Worm (Caenorhabditis elegans) whole organism, L1 larva: Measurements from ENCODE around the gene Y49F6B.19.
"Not testable (repeated sequence)": the region's sequence is repeated elsewhere in the genome, so short reads cannot be mapped to it uniquely, and the experiment has no call there.

ENCODE experiments used
- C04F5.9 ChIP-seq: sonication (generic microtip); optimal IDR thresholded peaks from 2 replicates; lab custom pipeline; 2016; ENCODE audit warnings: missing genetic modification characterization, missing compliant biosample characterization
- F16B12.6 ChIP-seq: fragments of 150-350 bp; optimal IDR thresholded peaks from 2 replicates; lab custom pipeline; 2014; ENCODE audit warnings: missing biosample characterization, missing genetic modification characterization
- ama-1 ChIP-seq: fragments of 150-350 bp; optimal IDR thresholded peaks from 2 replicates; lab custom pipeline; 2014
- blmp-1 ChIP-seq: fragments of 150-350 bp; optimal IDR thresholded peaks from 2 replicates; lab custom pipeline; 2014; ENCODE audit warnings: missing biosample characterization, missing genetic modification characterization
- ceh-8 ChIP-seq: fragments of 200-800 bp; sonication (Bioruptor generic); optimal IDR thresholded peaks from 2 replicates; lab custom pipeline; 2018; ENCODE audit warnings: mild to moderate bottlenecking, missing genetic modification characterization, moderate library complexity, missing compliant biosample characterization
- ceh-88 ChIP-seq: fragments of 200-800 bp; sonication (Bioruptor generic); IDR thresholded peaks from 2 replicates; pipeline ENCODE4 v1.3.6; 2022; ENCODE audit warnings: missing genetic modification characterization, missing compliant biosample characterization
- dsc-1 ChIP-seq: sonication (generic microtip); optimal IDR thresholded peaks from 2 replicates; lab custom pipeline; 2016; ENCODE audit warnings: mild to moderate bottlenecking, missing genetic modification characterization, missing compliant biosample characterization
- efl-1 ChIP-seq, 4 experiments: fragments of 150-350 bp; optimal IDR thresholded peaks in 3 of 4; peaks in 1 of 4; 1 replicate in 1 of 4; 2 replicates in 3 of 4; lab custom pipeline; 2014; ENCODE audit warnings: missing biosample characterization in 2 of 4, missing genetic modification characterization in 2 of 4, missing genetic modification reagents in 2 of 4
- elt-2 ChIP-seq: sonication (generic microtip); optimal IDR thresholded peaks from 2 replicates; lab custom pipeline; 2016; ENCODE audit warnings: missing genetic modification characterization, mild to moderate bottlenecking, inconsistent platforms, missing compliant biosample characterization, missing genetic modification reagents
- elt-3 ChIP-seq, 6 experiments: fragments of 150-350 bp in 1 of 6; sonication (generic microtip); optimal IDR thresholded peaks; 2 replicates each; lab custom pipeline; 2017 to 2018; ENCODE audit warnings: missing biosample characterization in 6 of 6, missing genetic modification characterization in 6 of 6, inconsistent platforms in 1 of 6
- ets-5 ChIP-seq: fragments of 200-800 bp; sonication (Bioruptor generic); IDR thresholded peaks from 2 replicates; pipeline ENCODE4 v1.3.6; 2022; ENCODE audit warnings: missing genetic modification characterization, missing compliant biosample characterization
- fkh-10 ChIP-seq: sonication (generic microtip); optimal IDR thresholded peaks from 2 replicates; lab custom pipeline; 2017; ENCODE audit warnings: missing biosample characterization, missing genetic modification reagents, missing genetic modification characterization
- fkh-4 ChIP-seq: sonication (generic microtip); optimal IDR thresholded peaks from 2 replicates; lab custom pipeline; 2016; ENCODE audit warnings: missing compliant biosample characterization, missing genetic modification characterization, borderline replicate concordance
- fkh-8 ChIP-seq: sonication (generic microtip); optimal IDR thresholded peaks from 2 replicates; lab custom pipeline; 2016; ENCODE audit warnings: mild to moderate bottlenecking, missing genetic modification characterization, missing compliant biosample characterization
- fos-1 ChIP-seq: fragments of 150-350 bp; optimal IDR thresholded peaks from 2 replicates; lab custom pipeline; 2014; ENCODE audit warnings: missing biosample characterization, missing genetic modification characterization
- isw-1 ChIP-seq: fragments of 200-800 bp; sonication (Bioruptor generic); IDR thresholded peaks from 2 replicates; pipeline ENCODE4 v1.3.6; 2022; ENCODE audit warnings: missing genetic modification characterization, missing compliant biosample characterization
- lin-35 ChIP-seq, 2 experiments: fragments of 150-350 bp; optimal IDR thresholded peaks; 2 replicates each; lab custom pipeline; 2014; ENCODE audit warnings: missing biosample characterization in 2 of 2, missing genetic modification characterization in 2 of 2, missing genetic modification reagents in 2 of 2
- lin-39 ChIP-seq: fragments of 150-350 bp; optimal IDR thresholded peaks from 2 replicates; lab custom pipeline; 2014; ENCODE audit warnings: missing biosample characterization, missing genetic modification reagents, missing genetic modification characterization
- lir-3 ChIP-seq: sonication (generic microtip); optimal IDR thresholded peaks from 2 replicates; lab custom pipeline; 2016; ENCODE audit warnings: mild to moderate bottlenecking, missing genetic modification characterization, moderate library complexity, missing compliant biosample characterization; ENCODE audit not compliant: poor library complexity
- lsy-2 ChIP-seq, 2 experiments: fragments of 150-350 bp; optimal IDR thresholded peaks; 2 replicates each; lab custom pipeline; 2014; ENCODE audit warnings: missing biosample characterization in 2 of 2, missing genetic modification characterization in 2 of 2
- mep-1 ChIP-seq: fragments of 150-350 bp; optimal IDR thresholded peaks from 2 replicates; lab custom pipeline; 2014; ENCODE audit warnings: missing biosample characterization, missing genetic modification characterization
- nhr-19 ChIP-seq: fragments of 200-800 bp; sonication (Bioruptor generic); conservative IDR thresholded peaks from 2 replicates; pipeline ENCODE4 v1.3.6; 2022; ENCODE audit warnings: missing genetic modification characterization, missing compliant biosample characterization
- nhr-28 ChIP-seq: fragments of 150-350 bp; optimal IDR thresholded peaks from 2 replicates; lab custom pipeline; 2014; ENCODE audit warnings: missing biosample characterization, missing genetic modification characterization
- nhr-77 ChIP-seq: fragments of 150-350 bp; optimal IDR thresholded peaks from 2 replicates; lab custom pipeline; 2014; ENCODE audit warnings: missing biosample characterization, missing genetic modification characterization
- nhr-84 ChIP-seq: sonication (generic microtip); optimal IDR thresholded peaks from 2 replicates; lab custom pipeline; 2017; ENCODE audit warnings: missing biosample characterization, missing genetic modification characterization
- pax-3 ChIP-seq: fragments of 200-800 bp; sonication (Bioruptor generic); optimal IDR thresholded peaks from 2 replicates; lab custom pipeline; 2018; ENCODE audit warnings: mild to moderate bottlenecking, missing genetic modification characterization, moderate library complexity, missing compliant biosample characterization
- rnt-1 ChIP-seq: sonication (generic microtip); optimal IDR thresholded peaks from 2 replicates; lab custom pipeline; 2016; ENCODE audit warnings: mild to moderate bottlenecking, missing genetic modification characterization, moderate library complexity, missing compliant biosample characterization
- skn-1 ChIP-seq: fragments of 150-350 bp; optimal IDR thresholded peaks from 2 replicates; lab custom pipeline; 2014; ENCODE audit warnings: missing biosample characterization, missing genetic modification characterization
- snpc-4 ChIP-seq: fragments of 150-350 bp; optimal IDR thresholded peaks from 2 replicates; lab custom pipeline; 2014; ENCODE audit warnings: missing biosample characterization, missing genetic modification characterization
- snu-23 ChIP-seq: sonication (generic microtip); optimal IDR thresholded peaks from 2 replicates; lab custom pipeline; 2016; ENCODE audit warnings: missing genetic modification characterization, missing compliant biosample characterization
- tbx-2 ChIP-seq: sonication (generic microtip); optimal IDR thresholded peaks from 2 replicates; lab custom pipeline; 2016; ENCODE audit warnings: missing genetic modification characterization, missing compliant biosample characterization
- tlp-1 ChIP-seq: fragments of 150-350 bp; optimal IDR thresholded peaks from 2 replicates; lab custom pipeline; 2014; ENCODE audit warnings: missing biosample characterization, missing genetic modification characterization
- unc-130 ChIP-seq: fragments of 150-350 bp; optimal IDR thresholded peaks from 2 replicates; lab custom pipeline; 2017; ENCODE audit warnings: missing biosample characterization, missing genetic modification characterization, inconsistent platforms
- unc-98 ChIP-seq: fragments of 200-800 bp; sonication (Bioruptor generic); IDR thresholded peaks from 2 replicates; pipeline ENCODE4 v1.3.6; 2022; ENCODE audit warnings: missing genetic modification characterization, missing compliant biosample characterization
- zag-1 ChIP-seq: fragments of 150-350 bp; optimal IDR thresholded peaks from 2 replicates; lab custom pipeline; 2014; ENCODE audit warnings: missing biosample characterization, missing genetic modification characterization

Y49F6B.19 gene

ce11 chrII:3472817-3473216, 39.3 kb downstream of the Y49F6B.19 start, which contains the start of gene Y49F6B.6:
TSS of gene Y49F6B.6 (plus strand) at chrII:3473117.
- TF ChIP-seq pax-3 (tag; lab: Kevin White, UChicago) (no peak), skn-1 (no peak), fkh-10 (GFP tag; lab: Kevin White, UChicago) (no peak), unc-98 (no peak), nhr-77 (tag; lab: Kevin White, UChicago) (no peak), nhr-19 (no peak), lin-39 (tag; lab: Kevin White, UChicago) (no peak), snu-23 (GFP tag; lab: Kevin White, UChicago) (no peak), lin-35 (GFP tag; optimal IDR thresholded peaks at IDR 0.05; lab: Kevin White, UChicago) (no peak), ets-5 (GFP tag; lab: Robert Waterston, UW) (no peak), ceh-8 (GFP tag; lab: Kevin White, UChicago) (no peak), C04F5.9 (tag; lab: Kevin White, UChicago) (no peak)

ce11 chrII:3472316-3472715, 39.8 kb downstream of the Y49F6B.19 start, which contains the start of gene Y49F6B.12:
TSS of gene Y49F6B.12 (minus strand) at chrII:3472416.
- TF ChIP-seq rnt-1 (tag; lab: Kevin White, UChicago): no peak
- no peak for TF ChIP-seq lir-3
- no peak for TF ChIP-seq C04F5.9 (tag; lab: Kevin White, UChicago)
- TF ChIP-seq unc-98: no peak
- no peak for TF ChIP-seq lin-35 (GFP tag; optimal IDR thresholded peaks at IDR 0.05; lab: Kevin White, UChicago)
- TF ChIP-seq fos-1 (tag; lab: Kevin White, UChicago): no peak
- no peak for TF ChIP-seq ceh-88

- TF ChIP-seq efl-1 (optimal IDR thresholded peaks at IDR 0.05; lab: Kevin White, UChicago): no peak
- peak in 1 of 2 experiments; percentile 47 for TF ChIP-seq efl-1 (GFP tag; optimal IDR thresholded peaks at IDR 0.05 in 1 of 2; lab: Kevin White, UChicago)
- TF ChIP-seq elt-2 (tag; lab: Kevin White, UChicago): no peak
Measured at ce11 chrII:3471603-3472002, 40.5 kb downstream of the Y49F6B.19 start, which contains the start of gene Y49F6B.13. TSS of gene Y49F6B.13 (minus strand) at chrII:3471703.

ce11 chrII:3470549-3470948, 41.6 kb downstream of the Y49F6B.19 start, which contains the start of gene Y49F6B.20:
TSS of gene Y49F6B.20 (minus strand) at chrII:3470649.
- no peak for TF ChIP-seq zag-1 (tag; lab: Kevin White, UChicago)
- no peak for TF ChIP-seq isw-1
- TF ChIP-seq nhr-28 (tag; lab: Kevin White, UChicago): no peak
- no peak for TF ChIP-seq elt-3 (tag; optimal IDR thresholded peaks at IDR 0.05; lab: Kevin White, UChicago)
- no peak for TF ChIP-seq fkh-4 (tag; lab: Kevin White, UChicago)
- no peak for TF ChIP-seq snpc-4 (tag; lab: Kevin White, UChicago)
- no peak for TF ChIP-seq unc-130 (tag; lab: Kevin White, UChicago)
- no peak for TF ChIP-seq dsc-1 (tag; lab: Kevin White, UChicago)
- TF ChIP-seq mep-1: no peak
- TF ChIP-seq C04F5.9 (tag; lab: Kevin White, UChicago): no peak
- no peak for TF ChIP-seq blmp-1 (tag; lab: Kevin White, UChicago)
- no peak for TF ChIP-seq tlp-1 (tag; lab: Kevin White, UChicago)
- TF ChIP-seq ceh-8 (GFP tag; lab: Kevin White, UChicago): no peak
- no peak for TF ChIP-seq nhr-84 (tag; lab: Kevin White, UChicago)
- TF ChIP-seq lsy-2 (tag; optimal IDR thresholded peaks at IDR 0.05; lab: Kevin White, UChicago): no peak
- TF ChIP-seq fkh-8 (tag; lab: Kevin White, UChicago): no peak
- no peak for TF ChIP-seq F16B12.6 (tag; lab: Kevin White, UChicago)
- no peak for TF ChIP-seq tbx-2
- TF ChIP-seq elt-2 (tag; lab: Kevin White, UChicago): no peak

- TF ChIP-seq nhr-28 (tag; lab: Kevin White, UChicago); ama-1; skn-1: not testable (repeated sequence)
Measured at ce11 chrII:3464580-3464979, 47.6 kb downstream of the Y49F6B.19 start, which contains the start of gene C16C8.10. TSS of gene C16C8.10 (minus strand) at chrII:3464680.
